Fruit fly (Drosophila melanogaster) whole organism, embryonic: ENCODE results near the gene Prx1.

Experiments
- ATbp ChIP-seq: fragments of 200-800 bp; sonication (Bioruptor generic); optimal IDR thresholded peaks from 2 replicates; lab custom pipeline; 2017; ENCODE audit warnings: missing biosample characterization, mild to moderate bottlenecking, missing genetic modification characterization, missing genetic modification reagents
- Abd-B ChIP-seq: fragments of 200-800 bp; sonication (Bioruptor generic); optimal IDR thresholded peaks from 2 replicates; lab custom pipeline; 2018; ENCODE audit warnings: missing biosample characterization, mild to moderate bottlenecking, missing genetic modification characterization, moderate library complexity
- Bgb ChIP-seq: fragments of 200-800 bp; sonication (Bioruptor generic); IDR thresholded peaks from 2 replicates; pipeline ENCODE4 v1.3.6; 2022; ENCODE audit warnings: missing biosample characterization, missing genetic modification characterization; ENCODE audit not compliant: partially characterized antibody
- Bteb2 ChIP-seq: fragments of 200-800 bp; sonication (Bioruptor generic); optimal IDR thresholded peaks from 2 replicates; lab custom pipeline; 2016; ENCODE audit warnings: missing biosample characterization, missing genetic modification characterization
- CG1024 ChIP-seq: fragments of 200-800 bp; sonication (Bioruptor generic); IDR thresholded peaks from 2 replicates; pipeline ENCODE4 v1.3.6; 2022; ENCODE audit warnings: missing biosample characterization, missing genetic modification characterization
- CG10321 ChIP-seq: fragments of 200-800 bp; sonication (Bioruptor generic); IDR thresholded peaks from 2 replicates; pipeline ENCODE4 v1.3.6; 2022; ENCODE audit warnings: missing biosample characterization, missing genetic modification characterization
- CG11456 ChIP-seq: fragments of 200-800 bp; sonication (Bioruptor generic); IDR thresholded peaks from 3 replicates; pipeline ENCODE4 v1.3.6; 2022; ENCODE audit warnings: missing biosample characterization, missing genetic modification characterization
- CG14860 ChIP-seq: fragments of 200-800 bp; sonication (Bioruptor generic); IDR thresholded peaks from 3 replicates; pipeline ENCODE4 v1.3.6; 2022; ENCODE audit warnings: missing biosample characterization, missing genetic modification characterization; ENCODE audit not compliant: partially characterized antibody
- CG1602 ChIP-seq: fragments of 200-800 bp; sonication (Bioruptor generic); optimal IDR thresholded peaks from 3 replicates; lab custom pipeline; 2016; ENCODE audit warnings: missing biosample characterization, missing genetic modification characterization
- CG1647 ChIP-seq: fragments of 200-800 bp; sonication (Bioruptor generic); optimal IDR thresholded peaks from 3 replicates; lab custom pipeline; 2016; ENCODE audit warnings: missing biosample characterization, missing genetic modification characterization
- CG17359 ChIP-seq: fragments of 200-800 bp; sonication (Bioruptor generic); optimal IDR thresholded peaks from 3 replicates; lab custom pipeline; 2018; ENCODE audit warnings: missing biosample characterization, mild to moderate bottlenecking, missing genetic modification characterization, moderate library complexity
- CG17361 ChIP-seq: fragments of 200-800 bp; sonication (Bioruptor generic); IDR thresholded peaks from 3 replicates; pipeline ENCODE4 v1.3.6; 2022; ENCODE audit warnings: missing biosample characterization, missing genetic modification characterization
- CG18599 ChIP-seq: fragments of 200-800 bp; sonication (Bioruptor generic); optimal IDR thresholded peaks from 3 replicates; lab custom pipeline; 2017; ENCODE audit warnings: missing biosample characterization, missing genetic modification characterization, mild to moderate bottlenecking, moderate library complexity, missing genetic modification reagents
- CG31224 ChIP-seq: fragments of 200-800 bp; sonication (Bioruptor generic); IDR thresholded peaks from 2 replicates; pipeline ENCODE4 v1.3.6; 2022; ENCODE audit warnings: missing biosample characterization, missing genetic modification characterization
- CG7928 ChIP-seq: fragments of 200-800 bp; sonication (Bioruptor generic); optimal IDR thresholded peaks from 2 replicates; lab custom pipeline; 2017; ENCODE audit warnings: missing biosample characterization, mild to moderate bottlenecking, missing genetic modification characterization
- Dll ChIP-seq: fragments of 200-800 bp; sonication (Bioruptor generic); IDR thresholded peaks from 4 replicates; pipeline ENCODE4 v1.3.6; 2022; ENCODE audit warnings: missing biosample characterization, missing genetic modification characterization; ENCODE audit not compliant: partially characterized antibody
- HHEX ChIP-seq: fragments of 200-800 bp; sonication (Bioruptor generic); optimal IDR thresholded peaks from 3 replicates; lab custom pipeline; 2017; ENCODE audit warnings: missing biosample characterization, mild to moderate bottlenecking, missing genetic modification characterization, missing genetic modification reagents
- HLH54F ChIP-seq: fragments of 200-800 bp; sonication (Bioruptor generic); optimal IDR thresholded peaks from 3 replicates; lab custom pipeline; 2016; ENCODE audit warnings: missing biosample characterization, missing genetic modification characterization
- HmgD ChIP-seq: fragments of 200-800 bp; sonication (Bioruptor generic); optimal IDR thresholded peaks from 3 replicates; lab custom pipeline; 2016; ENCODE audit warnings: missing biosample characterization, missing genetic modification characterization
- Lhr ChIP-seq: fragments of 200-800 bp; sonication (Bioruptor generic); optimal IDR thresholded peaks from 3 replicates; lab custom pipeline; 2017; ENCODE audit warnings: mild to moderate bottlenecking, missing biosample characterization, missing genetic modification reagents, missing genetic modification characterization
- Meics ChIP-seq: fragments of 200-800 bp; sonication (Bioruptor generic); optimal IDR thresholded peaks from 2 replicates; lab custom pipeline; 2017; ENCODE audit warnings: missing biosample characterization, mild to moderate bottlenecking, missing genetic modification characterization
- Sry-δ ChIP-seq: fragments of 200-800 bp; sonication (Bioruptor generic); optimal IDR thresholded peaks from 2 replicates; lab custom pipeline; 2016; ENCODE audit warnings: missing biosample characterization, missing genetic modification characterization
- Ssrp ChIP-seq: fragments of 200-800 bp; sonication (Bioruptor generic); optimal IDR thresholded peaks from 2 replicates; lab custom pipeline; 2018; ENCODE audit warnings: missing biosample characterization, mild to moderate bottlenecking, missing genetic modification characterization, moderate library complexity
- Usf ChIP-seq: fragments of 200-800 bp; sonication (Bioruptor generic); optimal IDR thresholded peaks from 2 replicates; lab custom pipeline; 2017; ENCODE audit warnings: missing genotype, missing biosample characterization, missing genetic modification characterization
- bowl ChIP-seq: fragments of 200-800 bp; sonication (Bioruptor generic); IDR thresholded peaks from 2 replicates; pipeline ENCODE4 v1.3.6; 2022; ENCODE audit warnings: missing biosample characterization, missing genetic modification characterization
- bsh ChIP-seq, 2 experiments: fragments of 200-800 bp; sonication (Bioruptor generic); optimal IDR thresholded peaks; 2 replicates each; lab custom pipeline; 2017 to 2018; ENCODE audit warnings: mild to moderate bottlenecking in 2 of 2, missing biosample characterization in 2 of 2, missing genetic modification characterization in 2 of 2, moderate library complexity in 1 of 2
- crp ChIP-seq, 2 experiments: fragments of 200-800 bp; sonication (Bioruptor generic); optimal IDR thresholded peaks; 2 replicates in 1 of 2; 3 replicates in 1 of 2; lab custom pipeline; 2017; ENCODE audit warnings: missing biosample characterization in 2 of 2, missing genetic modification characterization in 2 of 2, mild to moderate bottlenecking in 1 of 2, moderate library complexity in 1 of 2
- dm ChIP-seq: fragments of 200-800 bp; sonication (Bioruptor generic); optimal IDR thresholded peaks from 3 replicates; lab custom pipeline; 2016; ENCODE audit warnings: missing biosample characterization, missing genetic modification characterization
- dmrt11E ChIP-seq: fragments of 200-800 bp; sonication (Bioruptor generic); optimal IDR thresholded peaks from 3 replicates; lab custom pipeline; 2018; ENCODE audit warnings: missing biosample characterization, mild to moderate bottlenecking, missing genetic modification characterization, moderate library complexity
- fd3F ChIP-seq: fragments of 200-800 bp; sonication (Bioruptor generic); optimal IDR thresholded peaks from 2 replicates; lab custom pipeline; 2018; ENCODE audit warnings: missing biosample characterization, mild to moderate bottlenecking, missing genetic modification characterization, moderate library complexity
- grn ChIP-seq: fragments of 200-800 bp; sonication (Bioruptor generic); optimal IDR thresholded peaks from 3 replicates; lab custom pipeline; 2017; ENCODE audit warnings: missing biosample characterization, missing genetic modification characterization
- gt ChIP-seq: fragments of 200-800 bp; sonication (Bioruptor generic); IDR thresholded peaks from 2 replicates; pipeline ENCODE4 v1.3.6; 2022; ENCODE audit warnings: missing biosample characterization, missing genetic modification characterization
- her ChIP-seq: fragments of 200-800 bp; sonication (Bioruptor generic); optimal IDR thresholded peaks from 2 replicates; lab custom pipeline; 2016; ENCODE audit warnings: missing biosample characterization, missing genetic modification characterization
- kni ChIP-seq: fragments of 200-800 bp; sonication (Bioruptor generic); optimal IDR thresholded peaks from 3 replicates; lab custom pipeline; 2017; ENCODE audit warnings: mild to moderate bottlenecking, missing biosample characterization, missing genetic modification reagents, missing genetic modification characterization
- phol ChIP-seq: fragments of 200-800 bp; sonication (Bioruptor generic); optimal IDR thresholded peaks from 3 replicates; lab custom pipeline; 2018; ENCODE audit warnings: missing biosample characterization, mild to moderate bottlenecking, missing genetic modification characterization, moderate library complexity
- pita ChIP-seq: fragments of 200-800 bp; sonication (Bioruptor generic); optimal IDR thresholded peaks from 2 replicates; lab custom pipeline; 2017; ENCODE audit warnings: missing biosample characterization, mild to moderate bottlenecking, missing genetic modification characterization
- sqz ChIP-seq: fragments of 200-800 bp; sonication (Bioruptor generic); optimal IDR thresholded peaks from 3 replicates; lab custom pipeline; 2018; ENCODE audit warnings: missing biosample characterization, mild to moderate bottlenecking, missing genetic modification characterization
- tgo ChIP-seq: fragments of 200-800 bp; sonication (Bioruptor generic); IDR thresholded peaks from 3 replicates; pipeline ENCODE4 v1.3.6; 2022; ENCODE audit warnings: missing biosample characterization, missing genetic modification characterization
- wdn ChIP-seq: fragments of 200-800 bp; sonication (Bioruptor generic); IDR thresholded peaks from 2 replicates; pipeline ENCODE4 v1.3.6; 2022; ENCODE audit warnings: missing biosample characterization, missing genetic modification characterization
- yki ChIP-seq: fragments of >200 bp; optimal IDR thresholded peaks from 3 replicates; lab custom pipeline; 2018

The Prx1 gene

dm6 chr3L:15178618-15179017 is 29.0 kb upstream of the Prx1 start (continued):
- no peak for TF ChIP-seq crp (GFP tag; optimal IDR thresholded peaks at IDR 0.05; lab: Kevin White, UChicago)
- no peak for TF ChIP-seq CG1602 (GFP tag; lab: Kevin White, UChicago)
- TF ChIP-seq HLH54F: no peak
- no peak for TF ChIP-seq HmgD (GFP tag; lab: Kevin White, UChicago)
- TF ChIP-seq wdn (GFP tag; lab: Robert Waterston, UW): 0 out of 2 replicates have a peak, but pooled peaks have one; percentile 40
- TF ChIP-seq Dll (GFP tag; lab: Robert Waterston, UW): no peak
- no peak for TF ChIP-seq her (GFP tag; lab: Kevin White, UChicago)
- TF ChIP-seq CG10321 (GFP tag; lab: Robert Waterston, UW): no peak
- TF ChIP-seq CG1024 (GFP tag; lab: Robert Waterston, UW): peak; percentile 12; the same call in 1 of the 2 replicates
- TF ChIP-seq Usf (GFP tag; lab: Kevin White, UChicago): no peak
- TF ChIP-seq CG18599: no peak
- TF ChIP-seq yki (lab: Kevin White, UChicago): no peak
- TF ChIP-seq Sry-δ (GFP tag; lab: Kevin White, UChicago): no peak
- no peak for TF ChIP-seq Lhr
- TF ChIP-seq CG31224: no peak
- TF ChIP-seq kni (GFP tag; lab: Kevin White, UChicago): peak; percentile 42
- TF ChIP-seq tgo (GFP tag; lab: Robert Waterston, UW): no peak
- no peak for TF ChIP-seq HHEX (GFP tag; lab: Kevin White, UChicago)

dm6 chr3L:15180816-15181215 is 26.8 kb upstream of the Prx1 start:
- no peak for TF ChIP-seq bowl (GFP tag; lab: Robert Waterston, UW)
- TF ChIP-seq bsh (GFP tag; optimal IDR thresholded peaks at IDR 0.05; lab: Kevin White, UChicago): peak in 1 of 2 experiments; percentile 1
- no peak for TF ChIP-seq CG7928 (GFP tag; lab: Kevin White, UChicago)

- TF ChIP-seq CG17361 (GFP tag; lab: Robert Waterston, UW) (0 out of 3 replicates have a peak, but pooled peaks have one; percentile 12), phol (tag; lab: Kevin White, UChicago) (peak; percentile 20), pita (GFP tag; lab: Kevin White, UChicago) (no peak), dmrt11E (tag; lab: Kevin White, UChicago) (peak; percentile 7)
Observed at dm6 chr3L:15187782-15188181, 19.9 kb upstream of the Prx1 start.

- TF ChIP-seq CG11456 (GFP tag; lab: Robert Waterston, UW): no peak
- TF ChIP-seq, all 482 proteins: peak for 0
Observed at dm6 chr3L:15188735-15189134, 18.9 kb upstream of the Prx1 start.

dm6 chr3L:15189707-15190106 is 17.9 kb upstream of the Prx1 start:
- TF ChIP-seq CG10321 (GFP tag; lab: Robert Waterston, UW): no peak
- TF ChIP-seq CG1647: no peak
- no peak for TF ChIP-seq Bteb2
- TF ChIP-seq Ssrp (tag; lab: Kevin White, UChicago): no peak
- no peak for TF ChIP-seq sqz (GFP tag; lab: Kevin White, UChicago)
- no peak for TF ChIP-seq grn
- no peak for TF ChIP-seq Abd-B (GFP tag; lab: Kevin White, UChicago)
- TF ChIP-seq Bgb: no peak
- no peak for TF ChIP-seq Meics (GFP tag; lab: Kevin White, UChicago)
- no peak for TF ChIP-seq fd3F (GFP tag; lab: Kevin White, UChicago)
- no peak for TF ChIP-seq gt (GFP tag; lab: Robert Waterston, UW)
- TF ChIP-seq dm: no peak
- TF ChIP-seq CG17359: no peak
- TF ChIP-seq ATbp: no peak
- no peak for TF ChIP-seq CG14860
